Worm (Caenorhabditis elegans) whole organism, late embryonic: Measurements from ENCODE around the gene srh-187.
"Not testable (repeated sequence)": the region's sequence is repeated elsewhere in the genome, so short reads cannot be mapped to it uniquely, and the experiment has no call there.

Source experiments
- C38D4.7 ChIP-seq: fragments of 200-800 bp; sonication (Bioruptor generic); optimal IDR thresholded peaks from 2 replicates; lab custom pipeline; 2018; ENCODE audit warnings: mild to moderate bottlenecking, missing genetic modification characterization, moderate library complexity, missing compliant biosample characterization
- K02D7.2 ChIP-seq: sonication (generic microtip); optimal IDR thresholded peaks from 2 replicates; lab custom pipeline; 2017; ENCODE audit warnings: mild to moderate bottlenecking, missing genetic modification characterization, missing compliant biosample characterization
- Y22D7AL.16 ChIP-seq: sonication (generic microtip); optimal IDR thresholded peaks from 2 replicates; lab custom pipeline; 2016; ENCODE audit warnings: missing genetic modification characterization, missing compliant biosample characterization
- ahr-1 ChIP-seq: sonication (generic microtip); optimal IDR thresholded peaks from 2 replicates; lab custom pipeline; 2016; ENCODE audit warnings: missing genetic modification characterization, missing compliant biosample characterization
- ama-1 ChIP-seq: fragments of 150-350 bp; optimal IDR thresholded peaks from 2 replicates; lab custom pipeline; 2014
- ceh-14 ChIP-seq: sonication (generic microtip); optimal IDR thresholded peaks from 2 replicates; lab custom pipeline; 2016; ENCODE audit warnings: missing genotype, missing genetic modification characterization, missing compliant biosample characterization
- ceh-19 ChIP-seq: fragments of 200-800 bp; sonication (Bioruptor generic); optimal IDR thresholded peaks from 2 replicates; lab custom pipeline; 2018; ENCODE audit warnings: mild to moderate bottlenecking, missing genetic modification characterization, missing compliant biosample characterization
- ceh-2 ChIP-seq: sonication (generic microtip); optimal IDR thresholded peaks from 2 replicates; lab custom pipeline; 2016; ENCODE audit warnings: missing genotype, missing genetic modification characterization, missing compliant biosample characterization
- ceh-24 ChIP-seq: sonication (generic microtip); optimal IDR thresholded peaks from 2 replicates; lab custom pipeline; 2016; ENCODE audit warnings: mild to moderate bottlenecking, missing genetic modification characterization, missing compliant biosample characterization
- ceh-30 ChIP-seq: fragments of 150-350 bp; optimal IDR thresholded peaks from 2 replicates; lab custom pipeline; 2014; ENCODE audit warnings: missing biosample characterization, missing genetic modification characterization
- ceh-34 ChIP-seq: sonication (generic microtip); optimal IDR thresholded peaks from 2 replicates; lab custom pipeline; 2016; ENCODE audit warnings: mild to moderate bottlenecking, missing genetic modification characterization, missing compliant biosample characterization
- ceh-9 ChIP-seq: sonication (generic microtip); optimal IDR thresholded peaks from 2 replicates; lab custom pipeline; 2016; ENCODE audit warnings: mild to moderate bottlenecking, missing genetic modification characterization, inconsistent platforms, missing compliant biosample characterization
- che-1 ChIP-seq: sonication (generic microtip); optimal IDR thresholded peaks from 2 replicates; lab custom pipeline; 2016; ENCODE audit warnings: mild to moderate bottlenecking, missing genetic modification characterization, missing compliant biosample characterization
- dve-1 ChIP-seq: sonication (generic microtip); optimal IDR thresholded peaks from 2 replicates; lab custom pipeline; 2017; ENCODE audit warnings: antibody characterized with exemption, mild to moderate bottlenecking, missing genetic modification characterization, missing compliant biosample characterization
- elt-2 ChIP-seq: sonication (generic microtip); optimal IDR thresholded peaks from 2 replicates; lab custom pipeline; 2016; ENCODE audit warnings: missing genetic modification reagents, missing genetic modification characterization, missing compliant biosample characterization
- eyg-1 ChIP-seq: sonication (generic microtip); optimal IDR thresholded peaks from 2 replicates; lab custom pipeline; 2016; ENCODE audit warnings: missing genotype, missing genetic modification characterization, missing compliant biosample characterization
- fkh-10 ChIP-seq: fragments of 150-350 bp; optimal IDR thresholded peaks from 2 replicates; lab custom pipeline; 2014; ENCODE audit warnings: missing biosample characterization, missing genetic modification reagents, missing genetic modification characterization
- fkh-6 ChIP-seq: sonication (generic microtip); optimal IDR thresholded peaks from 2 replicates; lab custom pipeline; 2016; ENCODE audit warnings: missing genetic modification characterization, missing compliant biosample characterization
- gmeb-2 ChIP-seq: sonication (generic microtip); optimal IDR thresholded peaks from 2 replicates; lab custom pipeline; 2016; ENCODE audit warnings: missing genetic modification characterization, inconsistent platforms, missing compliant biosample characterization
- hlh-30 ChIP-seq: sonication (generic microtip); optimal IDR thresholded peaks from 2 replicates; lab custom pipeline; 2017; ENCODE audit warnings: antibody characterized with exemption, missing genetic modification characterization, missing compliant biosample characterization; ENCODE audit not compliant: insufficient read depth
- hlh-6 ChIP-seq: sonication (generic microtip); optimal IDR thresholded peaks from 2 replicates; lab custom pipeline; 2016; ENCODE audit warnings: missing genotype, missing genetic modification characterization, missing compliant biosample characterization
- lin-11 ChIP-seq: fragments of 200-800 bp; sonication (Bioruptor generic); optimal IDR thresholded peaks from 2 replicates; lab custom pipeline; 2018; ENCODE audit warnings: mild to moderate bottlenecking, missing genetic modification characterization, missing compliant biosample characterization
- mec-3 ChIP-seq: sonication (generic microtip); optimal IDR thresholded peaks from 2 replicates; lab custom pipeline; 2016; ENCODE audit warnings: borderline replicate concordance, missing genetic modification characterization, missing compliant biosample characterization
- nfya-1 ChIP-seq: sonication (generic microtip); optimal IDR thresholded peaks from 2 replicates; lab custom pipeline; 2017; ENCODE audit warnings: missing genetic modification characterization, mild to moderate bottlenecking, missing compliant biosample characterization, antibody characterized with exemption, moderate library complexity
- odd-2 ChIP-seq: sonication (generic microtip); optimal IDR thresholded peaks from 2 replicates; lab custom pipeline; 2017; ENCODE audit warnings: antibody characterized with exemption, mild to moderate bottlenecking, missing genetic modification characterization, missing compliant biosample characterization
- pat-9 ChIP-seq: fragments of 200-800 bp; sonication (Bioruptor generic); optimal IDR thresholded peaks from 2 replicates; lab custom pipeline; 2018; ENCODE audit warnings: mild to moderate bottlenecking, missing genetic modification characterization, moderate library complexity, missing compliant biosample characterization
- pax-1 ChIP-seq: fragments of 150-350 bp; optimal IDR thresholded peaks from 2 replicates; lab custom pipeline; 2014; ENCODE audit warnings: missing biosample characterization, missing genetic modification characterization
- pha-2 ChIP-seq: sonication (generic microtip); optimal IDR thresholded peaks from 2 replicates; lab custom pipeline; 2017; ENCODE audit warnings: mild to moderate bottlenecking, missing genetic modification characterization, missing compliant biosample characterization
- pha-4 ChIP-seq: fragments of 150-350 bp; optimal IDR thresholded peaks from 2 replicates; lab custom pipeline; 2018; ENCODE audit warnings: missing biosample characterization, missing genetic modification reagents, missing genetic modification characterization
- tbx-7 ChIP-seq: sonication (generic microtip); optimal IDR thresholded peaks from 2 replicates; lab custom pipeline; 2016; ENCODE audit warnings: missing genotype, missing genetic modification characterization, missing compliant biosample characterization
- unc-3 ChIP-seq, 2 experiments: fragments of 200-800 bp in 1 of 2; sonication (Bioruptor generic) in 1 of 2; sonication (generic microtip) in 1 of 2; conservative IDR thresholded peaks in 1 of 2; optimal IDR thresholded peaks in 1 of 2; 2 replicates each; pipeline versions ENCODE4 v1.3.6 to Lab custom; 2016 to 2022; ENCODE audit warnings: missing compliant biosample characterization in 2 of 2, missing genetic modification characterization in 2 of 2, missing genetic modification reagents in 1 of 2
- unc-55 ChIP-seq: sonication (generic microtip); optimal IDR thresholded peaks from 2 replicates; lab custom pipeline; 2017; ENCODE audit warnings: missing biosample characterization, missing genetic modification reagents, missing genetic modification characterization

srh-187 gene

ce11 chrV:7321915-7322314 is 17.8 kb downstream of the srh-187 start, which contains the start of gene F10G2.10:
Gene F10G2.10, plus strand, starts transcription at chrV:7322215.
- no peak for TF ChIP-seq hlh-6 (tag; lab: Kevin White, UChicago)
- TF ChIP-seq fkh-6 (tag; lab: Kevin White, UChicago): no peak
- TF ChIP-seq ceh-14 (tag; lab: Kevin White, UChicago): no peak
- no peak for TF ChIP-seq ceh-2 (tag; lab: Kevin White, UChicago)
- TF ChIP-seq ahr-1 (tag; lab: Kevin White, UChicago): no peak
- TF ChIP-seq lin-11 (tag; lab: Kevin White, UChicago): no peak
- TF ChIP-seq pha-4: no peak
- TF ChIP-seq unc-55 (GFP tag; lab: Kevin White, UChicago): no peak
- no peak for TF ChIP-seq ceh-19 (GFP tag; lab: Kevin White, UChicago)
- TF ChIP-seq pat-9 (tag; lab: Kevin White, UChicago): no peak
- no peak for TF ChIP-seq Y22D7AL.16 (tag; lab: Kevin White, UChicago)
- no peak for TF ChIP-seq pha-2
- no peak for TF ChIP-seq pax-1 (tag; lab: Kevin White, UChicago)
- TF ChIP-seq, all 69 proteins: peak for 0

ce11 chrV:7320909-7321308 is 18.8 kb downstream of the srh-187 start, which contains the start of gene lmd-4:
Gene lmd-4, minus strand, starts transcription at chrV:7321009.
- no peak for TF ChIP-seq fkh-10 (GFP tag; lab: Kevin White, UChicago)

- TF ChIP-seq hlh-30 (tag; lab: Kevin White, UChicago): no peak
Observed at ce11 chrV:7313233-7313632, 26.5 kb downstream of the srh-187 start, which contains the start of gene srx-6. Gene srx-6, minus strand, starts transcription at chrV:7313333.

ce11 chrV:7307089-7307488 is 32.6 kb downstream of the srh-187 start, which contains the start of gene F07G11.1:
Gene F07G11.1, plus strand, starts transcription at chrV:7307389.
- TF ChIP-seq eyg-1 (tag; lab: Kevin White, UChicago) (no peak), ceh-24 (tag; lab: Kevin White, UChicago) (no peak), lin-11 (tag; lab: Kevin White, UChicago) (no peak), tbx-7 (no peak), C38D4.7 (GFP tag; lab: Kevin White, UChicago) (no peak), nfya-1 (tag; lab: Kevin White, UChicago) (no peak), mec-3 (tag; lab: Kevin White, UChicago) (no peak)

ce11 chrV:7304506-7304905 is 35.2 kb downstream of the srh-187 start, which contains the start of gene F07G11.2:
Gene F07G11.2, plus strand, starts transcription at chrV:7304806.
- not testable (repeated sequence) for TF ChIP-seq K02D7.2, odd-2, elt-2 (tag; lab: Kevin White, UChicago)

- TF ChIP-seq ama-1 (no peak), ceh-30 (no peak), odd-2 (tag; lab: Kevin White, UChicago) (no peak), ceh-9 (tag; lab: Kevin White, UChicago) (no peak), ceh-34 (tag; lab: Kevin White, UChicago) (no peak), hlh-30 (tag; lab: Kevin White, UChicago) (no peak), gmeb-2 (tag; lab: Kevin White, UChicago) (no peak), elt-2 (tag; lab: Kevin White, UChicago) (no peak), eyg-1 (tag; lab: Kevin White, UChicago) (no peak), dve-1 (tag; lab: Kevin White, UChicago) (no peak), fkh-10 (GFP tag; lab: Kevin White, UChicago) (no peak), che-1 (tag; lab: Kevin White, UChicago) (no peak), unc-3 (GFP tag; conservative IDR thresholded peaks at IDR 0.05; lab: Robert Waterston, UW) (no peak), unc-3 (tag; optimal IDR thresholded peaks at IDR 0.05; lab: Kevin White, UChicago) (no peak)
- TF ChIP-seq, all 69 proteins: peak for 0
Observed at ce11 chrV:7298463-7298862, 41.3 kb downstream of the srh-187 start, which contains the start of gene F07G11.3. Gene F07G11.3, plus strand, starts transcription at chrV:7298763.
